Worm (Caenorhabditis elegans) whole organism, early embryonic: ENCODE data around the gene pqn-63.

Source experiments
- B0310.2 ChIP-seq: sonication (generic microtip); optimal IDR thresholded peaks from 2 replicates; lab custom pipeline; 2016; ENCODE audit warnings: mild to moderate bottlenecking, missing genetic modification characterization, missing compliant biosample characterization
- F13C5.2 ChIP-seq: sonication (generic microtip); optimal IDR thresholded peaks from 2 replicates; lab custom pipeline; 2017; ENCODE audit warnings: mild to moderate bottlenecking, missing genetic modification characterization, inconsistent platforms, missing compliant biosample characterization
- aly-1 ChIP-seq: sonication (generic microtip); optimal IDR thresholded peaks from 2 replicates; lab custom pipeline; 2016; ENCODE audit warnings: missing genetic modification characterization, missing compliant biosample characterization
- ama-1 ChIP-seq: fragments of 150-350 bp; optimal IDR thresholded peaks from 2 replicates; lab custom pipeline; 2014
- ceh-13 ChIP-seq: fragments of 200-800 bp; sonication (Bioruptor generic); optimal IDR thresholded peaks from 2 replicates; lab custom pipeline; 2018; ENCODE audit warnings: mild to moderate bottlenecking, missing genetic modification characterization, missing compliant biosample characterization
- ceh-36 ChIP-seq: sonication (generic microtip); optimal IDR thresholded peaks from 2 replicates; lab custom pipeline; 2016; ENCODE audit warnings: missing genetic modification characterization, inconsistent platforms, missing compliant biosample characterization
- ets-7 ChIP-seq: sonication (generic microtip); optimal IDR thresholded peaks from 2 replicates; lab custom pipeline; 2016; ENCODE audit warnings: missing genotype, missing genetic modification characterization, missing compliant biosample characterization
- flt-1 ChIP-seq: fragments of 200-800 bp; sonication (Bioruptor generic); IDR thresholded peaks from 2 replicates; pipeline ENCODE4 v1.3.6; 2022; ENCODE audit warnings: missing genetic modification characterization, missing compliant biosample characterization
- hmbx-1 ChIP-seq: sonication (generic microtip); optimal IDR thresholded peaks from 2 replicates; lab custom pipeline; 2016; ENCODE audit warnings: mild to moderate bottlenecking, missing genetic modification characterization, missing compliant biosample characterization
- hmg-4 ChIP-seq: fragments of 200-800 bp; sonication (Bioruptor generic); optimal IDR thresholded peaks from 2 replicates; lab custom pipeline; 2018; ENCODE audit warnings: mild to moderate bottlenecking, missing genetic modification characterization, missing compliant biosample characterization
- hnd-1 ChIP-seq: sonication (generic microtip); optimal IDR thresholded peaks from 2 replicates; lab custom pipeline; 2016; ENCODE audit warnings: missing genetic modification characterization, missing compliant biosample characterization
- pes-1 ChIP-seq: fragments of 200-800 bp; sonication (Bioruptor generic); IDR thresholded peaks from 2 replicates; pipeline ENCODE4 v1.3.6; 2022; ENCODE audit warnings: missing genetic modification reagents, missing genetic modification characterization, missing compliant biosample characterization
- scrt-1 ChIP-seq: fragments of 200-800 bp; sonication (Bioruptor generic); IDR thresholded peaks from 2 replicates; pipeline ENCODE4 v1.3.6; 2022; ENCODE audit warnings: missing genetic modification characterization, missing compliant biosample characterization
- sea-1 ChIP-seq: fragments of 200-800 bp; sonication (Bioruptor generic); conservative IDR thresholded peaks from 2 replicates; pipeline ENCODE4 v1.3.6; 2022; ENCODE audit warnings: missing genetic modification characterization, missing compliant biosample characterization
- tbx-11 ChIP-seq: fragments of 200-800 bp; sonication (Bioruptor generic); IDR thresholded peaks from 2 replicates; pipeline ENCODE4 v1.3.6; 2022; ENCODE audit warnings: missing genetic modification characterization, missing compliant biosample characterization
- tbx-37 ChIP-seq: fragments of 200-800 bp; sonication (Bioruptor generic); conservative IDR thresholded peaks from 2 replicates; pipeline ENCODE4 v1.3.6; 2022; ENCODE audit warnings: missing genetic modification reagents, missing genetic modification characterization, missing compliant biosample characterization
- tra-4 ChIP-seq: sonication (generic microtip); optimal IDR thresholded peaks from 2 replicates; lab custom pipeline; 2017; ENCODE audit warnings: missing genetic modification characterization, missing compliant biosample characterization

The pqn-63 gene

DNA sequence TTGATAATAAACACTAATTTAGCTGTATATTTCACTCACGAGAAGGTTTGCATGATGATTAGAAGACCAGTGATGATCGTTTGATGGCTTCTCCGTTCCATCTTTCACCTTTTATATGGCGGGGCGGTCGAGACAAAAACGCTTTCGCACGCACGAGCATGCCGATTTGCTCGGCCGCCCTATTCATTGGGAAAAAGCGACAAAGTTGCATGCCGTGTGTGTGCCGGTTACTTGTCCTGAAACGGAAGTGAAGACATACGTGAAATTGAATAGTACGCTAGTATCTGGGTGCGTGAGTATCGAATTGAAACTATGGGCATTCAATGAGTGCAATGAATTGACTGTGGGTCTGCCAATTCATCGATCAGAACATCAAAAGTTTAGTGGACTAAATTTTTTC is 7.0 kb downstream of the pqn-63 start, which contains the start of gene idpc-5:
Gene idpc-5, minus strand, starts transcription at position 101 of the 400 bp plus-strand sequence.
- no peak for TF ChIP-seq ceh-36 (tag; lab: Kevin White, UChicago)
- no peak for TF ChIP-seq tra-4
- no peak for TF ChIP-seq B0310.2 (tag; lab: Kevin White, UChicago)
- no peak for TF ChIP-seq flt-1 (GFP tag; lab: Robert Waterston, UW)
- no peak for TF ChIP-seq tbx-37 (GFP tag; lab: Robert Waterston, UW)
- TF ChIP-seq ceh-13: no peak
- TF ChIP-seq hmg-4 (GFP tag; lab: Kevin White, UChicago): no peak
- TF ChIP-seq scrt-1 (GFP tag; lab: Robert Waterston, UW): no peak
- no peak for TF ChIP-seq aly-1 (tag; lab: Kevin White, UChicago)
- no peak for TF ChIP-seq tbx-11 (GFP tag; lab: Robert Waterston, UW)
- no peak for TF ChIP-seq sea-1 (GFP tag; lab: Robert Waterston, UW)
- no peak for TF ChIP-seq hmbx-1 (tag; lab: Kevin White, UChicago)
- TF ChIP-seq ets-7 (tag; lab: Kevin White, UChicago): no peak
- TF ChIP-seq pes-1 (GFP tag; lab: Robert Waterston, UW): no peak
- no peak for TF ChIP-seq F13C5.2 (tag; lab: Kevin White, UChicago)
- no peak for TF ChIP-seq hnd-1 (tag; lab: Kevin White, UChicago)
- no peak for TF ChIP-seq ama-1 (lab: Kevin White, UChicago)

ce11 chrV:9625122-9625521 is 9.3 kb downstream of the pqn-63 start, which contains the start of gene idpc-4:
TSS of gene idpc-4 (plus strand) at chrV:9625422.
- no peak for TF ChIP-seq ceh-13
- no peak for TF ChIP-seq scrt-1 (GFP tag; lab: Robert Waterston, UW)
- TF ChIP-seq tra-4: no peak
- no peak for TF ChIP-seq flt-1 (GFP tag; lab: Robert Waterston, UW)
- no peak for TF ChIP-seq tbx-37 (GFP tag; lab: Robert Waterston, UW)

DNA sequence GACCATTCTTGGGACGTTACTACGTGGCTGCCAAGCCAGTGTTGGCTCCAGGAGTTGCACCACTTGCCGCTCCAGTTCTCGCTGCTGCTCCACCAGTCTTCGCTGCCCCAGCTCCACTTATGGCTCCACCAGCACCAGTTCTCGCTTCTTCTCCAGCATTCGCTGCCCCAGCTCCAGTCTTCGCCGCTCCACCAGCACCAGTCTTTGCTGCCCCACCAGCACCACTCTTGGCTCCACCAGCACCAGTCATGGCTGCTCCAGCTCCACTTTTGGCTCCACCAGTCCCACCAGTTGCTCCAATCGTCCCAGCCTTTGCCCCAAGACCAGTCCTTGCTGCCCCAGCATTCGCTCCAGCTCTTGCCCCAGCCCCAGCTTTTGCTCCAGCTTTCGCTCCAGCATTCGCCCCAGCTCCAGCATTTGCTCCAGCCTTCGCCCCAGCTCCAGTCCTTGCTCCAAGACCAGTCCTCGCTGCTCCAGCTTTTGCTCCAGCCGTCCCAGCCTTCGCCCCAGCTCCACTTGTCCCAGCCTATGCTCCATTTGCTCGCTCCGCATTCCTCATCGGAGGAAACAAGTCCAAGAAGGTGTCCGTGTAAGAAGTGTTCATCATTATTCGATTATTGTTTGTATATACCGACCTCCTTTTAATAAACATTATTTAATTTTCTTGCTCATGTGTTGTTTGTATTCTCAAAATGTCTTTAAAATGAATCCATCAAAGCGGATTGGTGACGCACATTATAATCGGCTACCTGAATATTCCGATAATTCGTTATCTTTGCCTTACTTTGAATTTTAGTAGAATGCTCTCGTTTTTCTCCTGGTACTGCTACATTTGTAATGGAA is 10.0 kb downstream of the pqn-63 start, which contains the start of gene T06E4.7:
Gene T06E4.7, plus strand, starts transcription at position 793 of the 843 bp plus-strand sequence.
- TF ChIP-seq tra-4 (no peak), pes-1 (GFP tag; lab: Robert Waterston, UW) (no peak), ceh-13 (no peak), aly-1 (tag; lab: Kevin White, UChicago) (no peak), B0310.2 (tag; lab: Kevin White, UChicago) (no peak), tbx-11 (GFP tag; lab: Robert Waterston, UW) (no peak), F13C5.2 (tag; lab: Kevin White, UChicago) (no peak)

DNA sequence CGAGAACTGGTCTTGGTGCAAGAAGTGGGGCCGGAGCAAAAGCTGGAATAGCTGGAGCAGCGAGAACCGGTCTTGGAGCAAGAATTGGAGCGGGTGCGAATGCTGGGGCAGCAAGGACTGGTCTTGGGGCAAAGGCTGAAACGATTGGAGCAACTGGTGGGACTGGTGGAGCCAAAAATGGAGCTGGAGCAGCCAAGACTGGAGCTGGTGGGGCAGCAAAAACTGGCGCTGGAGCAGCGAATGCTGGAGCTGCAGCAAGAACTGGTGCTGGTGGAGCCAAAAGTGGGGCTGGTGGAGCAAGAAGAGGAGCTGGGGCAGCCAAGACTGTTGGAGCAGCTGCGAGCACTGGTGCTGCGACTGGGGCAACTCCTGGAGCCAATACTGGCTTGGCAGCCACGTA is 12.8 kb downstream of the pqn-63 start:
- TF ChIP-seq hmg-4 (GFP tag; lab: Kevin White, UChicago) (peak; percentile 5), scrt-1 (GFP tag; lab: Robert Waterston, UW) (no peak)

DNA sequence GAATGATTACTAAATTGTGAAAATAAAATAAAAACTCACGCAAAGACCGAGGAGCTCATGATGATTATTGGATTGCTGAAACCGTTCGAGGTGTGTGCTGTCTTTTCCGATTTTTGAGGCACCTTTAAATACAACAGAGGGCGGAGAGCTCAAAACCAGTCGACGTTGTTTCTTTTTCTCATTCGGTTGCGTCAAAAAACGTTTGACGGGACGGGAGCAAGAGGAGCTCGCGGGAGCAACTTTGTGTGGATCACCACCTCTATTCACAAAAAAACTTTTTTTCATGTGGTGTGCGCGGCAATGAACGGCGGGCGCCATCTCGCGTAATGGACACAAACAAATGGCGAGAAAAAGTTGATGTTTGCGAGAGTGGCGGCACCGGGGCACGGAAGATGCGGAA is 13.3 kb downstream of the pqn-63 start, which contains the start of gene idpc-3:
Gene idpc-3, minus strand, starts transcription at position 101 of the 400 bp plus-strand sequence.
- no peak for TF ChIP-seq B0310.2 (tag; lab: Kevin White, UChicago)
- no peak for TF ChIP-seq sea-1 (GFP tag; lab: Robert Waterston, UW)
- no peak for TF ChIP-seq ets-7 (tag; lab: Kevin White, UChicago)
- no peak for TF ChIP-seq scrt-1 (GFP tag; lab: Robert Waterston, UW)
- no peak for TF ChIP-seq hmbx-1 (tag; lab: Kevin White, UChicago)
- TF ChIP-seq tbx-37 (GFP tag; lab: Robert Waterston, UW): no peak
- TF ChIP-seq ama-1 (lab: Kevin White, UChicago): no peak
- no peak for TF ChIP-seq F13C5.2 (tag; lab: Kevin White, UChicago)
- TF ChIP-seq pes-1 (GFP tag; lab: Robert Waterston, UW): no peak
- TF ChIP-seq ceh-36 (tag; lab: Kevin White, UChicago): no peak
- TF ChIP-seq hnd-1 (tag; lab: Kevin White, UChicago): no peak
- no peak for TF ChIP-seq tra-4
- TF ChIP-seq flt-1 (GFP tag; lab: Robert Waterston, UW): no peak
- no peak for TF ChIP-seq aly-1 (tag; lab: Kevin White, UChicago)
- TF ChIP-seq tbx-11 (GFP tag; lab: Robert Waterston, UW): no peak
- TF ChIP-seq ceh-13: no peak
- no peak for TF ChIP-seq hmg-4 (GFP tag; lab: Kevin White, UChicago)

DNA sequence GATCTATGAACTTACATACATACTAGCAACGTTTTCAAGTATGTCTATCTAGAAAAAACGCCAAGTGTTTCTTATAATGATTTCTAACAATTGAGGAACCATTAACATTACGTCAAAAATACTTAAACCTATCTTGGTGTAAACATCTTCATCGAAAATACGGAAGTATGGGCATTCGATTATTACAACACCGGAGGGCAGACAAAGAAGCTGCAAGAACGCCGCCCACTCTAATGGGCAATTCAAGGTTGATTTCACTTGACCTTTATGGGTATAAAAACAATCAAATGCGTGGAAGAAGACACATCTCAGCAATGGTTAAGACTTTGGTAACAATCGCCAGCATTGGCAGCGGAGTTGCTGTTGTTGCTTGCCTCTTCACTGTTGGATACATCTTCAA is 13.8 kb downstream of the pqn-63 start, which contains the start of gene col-146:
Gene col-146, plus strand, starts transcription at position 301 of the 400 bp plus-strand sequence.
- TF ChIP-seq ets-7 (tag; lab: Kevin White, UChicago) (no peak), ama-1 (lab: Kevin White, UChicago) (no peak), F13C5.2 (tag; lab: Kevin White, UChicago) (no peak), tra-4 (no peak), tbx-11 (GFP tag; lab: Robert Waterston, UW) (no peak), hnd-1 (tag; lab: Kevin White, UChicago) (no peak)

- TF ChIP-seq aly-1 (tag; lab: Kevin White, UChicago) (no peak), scrt-1 (GFP tag; lab: Robert Waterston, UW) (no peak), tbx-37 (GFP tag; lab: Robert Waterston, UW) (no peak), F13C5.2 (tag; lab: Kevin White, UChicago) (no peak), hmg-4 (GFP tag; lab: Kevin White, UChicago) (no peak), tra-4 (no peak)
Observed at ce11 chrV:9630542-9630941, 14.7 kb downstream of the pqn-63 start.
